Fruit fly (Drosophila melanogaster) whole organism, embryonic: ENCODE data around the gene pkaap.

Experiments used
- Atf3 ChIP-seq: fragments of 200-800 bp; sonication (Bioruptor generic); optimal IDR thresholded peaks from 3 replicates; lab custom pipeline; 2016; ENCODE audit warnings: missing biosample characterization, missing genetic modification characterization
- Bdp1 ChIP-seq: fragments of 200-800 bp; sonication (Bioruptor generic); optimal IDR thresholded peaks from 3 replicates; lab custom pipeline; 2016; ENCODE audit warnings: missing biosample characterization, missing genetic modification characterization
- CG10321 ChIP-seq: fragments of 200-800 bp; sonication (Bioruptor generic); IDR thresholded peaks from 2 replicates; pipeline ENCODE4 v1.3.6; 2022; ENCODE audit warnings: missing biosample characterization, missing genetic modification characterization
- CG11504 ChIP-seq: fragments of 200-800 bp; sonication (Bioruptor generic); optimal IDR thresholded peaks from 3 replicates; lab custom pipeline; 2019; ENCODE audit warnings: missing biosample characterization, mild to moderate bottlenecking, missing genetic modification characterization, moderate library complexity
- CG11696 ChIP-seq: fragments of 200-800 bp; sonication (Bioruptor generic); IDR thresholded peaks from 2 replicates; pipeline ENCODE4 v1.3.6; 2022; ENCODE audit warnings: missing biosample characterization, missing genetic modification characterization
- CG12155 ChIP-seq: fragments of 200-800 bp; sonication (Bioruptor generic); optimal IDR thresholded peaks from 3 replicates; lab custom pipeline; 2016; ENCODE audit warnings: missing biosample characterization, missing genetic modification characterization
- CG13287 ChIP-seq: fragments of 200-800 bp; sonication (Bioruptor generic); IDR thresholded peaks from 2 replicates; pipeline ENCODE4 v1.3.6; 2022; ENCODE audit warnings: missing biosample characterization, missing genetic modification characterization; ENCODE audit not compliant: partially characterized antibody
- CG14965 ChIP-seq: fragments of 200-800 bp; sonication (Bioruptor generic); optimal IDR thresholded peaks from 2 replicates; lab custom pipeline; 2016; ENCODE audit warnings: missing biosample characterization, missing genetic modification characterization, borderline replicate concordance
- CG30403 ChIP-seq: fragments of 200-800 bp; sonication (Bioruptor generic); optimal IDR thresholded peaks from 3 replicates; lab custom pipeline; 2016; ENCODE audit warnings: missing biosample characterization, missing genetic modification characterization
- CG3163 ChIP-seq: fragments of 200-800 bp; sonication (Bioruptor generic); optimal IDR thresholded peaks from 3 replicates; lab custom pipeline; 2016; ENCODE audit warnings: missing biosample characterization, missing genetic modification characterization
- CG32772 ChIP-seq: fragments of 200-800 bp; sonication (Bioruptor generic); IDR thresholded peaks from 2 replicates; pipeline ENCODE4 v1.3.6; 2022; ENCODE audit warnings: missing biosample characterization, missing genetic modification characterization
- CG43689 ChIP-seq: fragments of 200-800 bp; sonication (Bioruptor generic); IDR thresholded peaks from 2 replicates; pipeline ENCODE4 v1.3.6; 2022; ENCODE audit warnings: missing biosample characterization, missing genetic modification characterization
- CG5180 ChIP-seq: fragments of 200-800 bp; sonication (Bioruptor generic); optimal IDR thresholded peaks from 3 replicates; lab custom pipeline; 2017; ENCODE audit warnings: missing biosample characterization, missing genetic modification characterization, mild to moderate bottlenecking, moderate library complexity, missing genetic modification reagents
- CG6689 ChIP-seq: fragments of 200-800 bp; sonication (Bioruptor generic); IDR thresholded peaks from 2 replicates; pipeline ENCODE4 v1.3.6; 2022; ENCODE audit warnings: missing biosample characterization, missing genetic modification characterization
- CG7372 ChIP-seq: fragments of 200-800 bp; sonication (Bioruptor generic); IDR thresholded peaks from 2 replicates; pipeline ENCODE4 v1.3.6; 2022; ENCODE audit warnings: missing biosample characterization, missing genetic modification characterization
- CG7786 ChIP-seq: fragments of 200-800 bp; sonication (Bioruptor generic); optimal IDR thresholded peaks from 2 replicates; lab custom pipeline; 2016; ENCODE audit warnings: missing biosample characterization, missing genetic modification characterization
- CG8388 ChIP-seq: fragments of 200-800 bp; sonication (Bioruptor generic); optimal IDR thresholded peaks from 2 replicates; lab custom pipeline; 2019; ENCODE audit warnings: missing biosample characterization, mild to moderate bottlenecking, missing genetic modification characterization, moderate library complexity
- CG8765 ChIP-seq: fragments of 200-800 bp; sonication (Bioruptor generic); IDR thresholded peaks from 2 replicates; pipeline ENCODE4 v1.3.6; 2022; ENCODE audit warnings: missing biosample characterization, missing genetic modification characterization
- CG9215 ChIP-seq: fragments of 200-800 bp; sonication (Bioruptor generic); IDR thresholded peaks from 2 replicates; pipeline ENCODE4 v1.3.6; 2022; ENCODE audit warnings: missing biosample characterization, missing genetic modification characterization
- CHES-1-like ChIP-seq: fragments of 200-800 bp; sonication (Bioruptor generic); optimal IDR thresholded peaks from 2 replicates; lab custom pipeline; 2016; ENCODE audit warnings: missing biosample characterization, missing genetic modification characterization
- HLH3B ChIP-seq: fragments of 200-800 bp; sonication (Bioruptor generic); IDR thresholded peaks from 2 replicates; pipeline ENCODE4 v1.3.6; 2022; ENCODE audit warnings: missing biosample characterization, missing genetic modification characterization
- Hmr ChIP-seq: fragments of 200-800 bp; sonication (Bioruptor generic); optimal IDR thresholded peaks from 3 replicates; lab custom pipeline; 2017; ENCODE audit warnings: mild to moderate bottlenecking, missing biosample characterization, missing genetic modification reagents, missing genetic modification characterization
- Lpt ChIP-seq: fragments of >200 bp; optimal IDR thresholded peaks from 2 replicates; lab custom pipeline; 2018; ENCODE audit warnings: missing biosample characterization, missing genetic modification characterization
- MESR4 ChIP-seq: fragments of 200-800 bp; sonication (Bioruptor generic); optimal IDR thresholded peaks from 2 replicates; lab custom pipeline; 2018; ENCODE audit warnings: missing biosample characterization, mild to moderate bottlenecking, missing genetic modification characterization, moderate library complexity
- Neu2 ChIP-seq: fragments of 200-800 bp; sonication (Bioruptor generic); optimal IDR thresholded peaks from 3 replicates; lab custom pipeline; 2016; ENCODE audit warnings: missing biosample characterization, missing genetic modification characterization, borderline replicate concordance
- Nf-YC ChIP-seq: fragments of 200-800 bp; optimal IDR thresholded peaks from 3 replicates; lab custom pipeline; 2019; ENCODE audit warnings: missing biosample characterization, mild to moderate bottlenecking, missing genetic modification characterization, moderate library complexity
- Sox100B ChIP-seq: fragments of 200-800 bp; sonication (Bioruptor generic); optimal IDR thresholded peaks from 3 replicates; lab custom pipeline; 2018; ENCODE audit warnings: missing biosample characterization, mild to moderate bottlenecking, missing genetic modification characterization
- ara ChIP-seq: fragments of 200-800 bp; sonication (Bioruptor generic); IDR thresholded peaks from 2 replicates; pipeline ENCODE4 v1.3.6; 2022; ENCODE audit warnings: missing biosample characterization, missing genetic modification characterization
- bab2 ChIP-seq: fragments of 200-800 bp; sonication (Bioruptor generic); optimal IDR thresholded peaks from 2 replicates; lab custom pipeline; 2016; ENCODE audit warnings: missing biosample characterization, missing genetic modification characterization
- crp ChIP-seq, 2 experiments: fragments of 200-800 bp; sonication (Bioruptor generic); optimal IDR thresholded peaks; 2 replicates in 1 of 2; 3 replicates in 1 of 2; lab custom pipeline; 2017; ENCODE audit warnings: missing biosample characterization in 2 of 2, missing genetic modification characterization in 2 of 2, mild to moderate bottlenecking in 1 of 2, moderate library complexity in 1 of 2
- dm ChIP-seq: fragments of 200-800 bp; sonication (Bioruptor generic); optimal IDR thresholded peaks from 3 replicates; lab custom pipeline; 2016; ENCODE audit warnings: missing biosample characterization, missing genetic modification characterization
- dmrt11E ChIP-seq: fragments of 200-800 bp; sonication (Bioruptor generic); optimal IDR thresholded peaks from 3 replicates; lab custom pipeline; 2018; ENCODE audit warnings: missing biosample characterization, mild to moderate bottlenecking, missing genetic modification characterization, moderate library complexity
- fu2 ChIP-seq: fragments of 200-800 bp; sonication (Bioruptor generic); optimal IDR thresholded peaks from 2 replicates; lab custom pipeline; 2016; ENCODE audit warnings: missing biosample characterization, missing genetic modification characterization
- grau ChIP-seq: fragments of 200-800 bp; optimal IDR thresholded peaks from 3 replicates; lab custom pipeline; 2019; ENCODE audit warnings: missing biosample characterization, mild to moderate bottlenecking, missing genetic modification characterization, moderate library complexity
- gt ChIP-seq: fragments of 200-800 bp; sonication (Bioruptor generic); IDR thresholded peaks from 2 replicates; pipeline ENCODE4 v1.3.6; 2022; ENCODE audit warnings: missing biosample characterization, missing genetic modification characterization
- jigr1 ChIP-seq: fragments of 200-800 bp; sonication (Bioruptor generic); IDR thresholded peaks from 3 replicates; pipeline ENCODE4 v1.3.6; 2022; ENCODE audit warnings: missing biosample characterization, missing genetic modification characterization
- nmo ChIP-seq: fragments of 200-800 bp; sonication (Bioruptor generic); optimal IDR thresholded peaks from 2 replicates; lab custom pipeline; 2018; ENCODE audit warnings: missing biosample characterization, mild to moderate bottlenecking, missing genetic modification characterization, moderate library complexity
- otp ChIP-seq: fragments of 200-800 bp; sonication (Bioruptor generic); IDR thresholded peaks from 3 replicates; pipeline ENCODE4, ENCODE4 v1.3.6; 2022; ENCODE audit warnings: missing biosample characterization, missing genetic modification characterization
- pfk ChIP-seq: fragments of 200-800 bp; sonication (Bioruptor generic); optimal IDR thresholded peaks from 2 replicates; lab custom pipeline; 2018; ENCODE audit warnings: missing biosample characterization, mild to moderate bottlenecking, missing genetic modification characterization, moderate library complexity
- shn ChIP-seq: fragments of 200-800 bp; sonication (Bioruptor generic); optimal IDR thresholded peaks from 3 replicates; lab custom pipeline; 2016; ENCODE audit warnings: missing biosample characterization, missing genetic modification characterization
- sob ChIP-seq: fragments of 200-800 bp; sonication (Bioruptor generic); IDR thresholded peaks from 2 replicates; pipeline ENCODE4 v1.3.6; 2022; ENCODE audit warnings: missing biosample characterization, missing genetic modification characterization
- ssp ChIP-seq: fragments of 200-800 bp; sonication (Bioruptor generic); IDR thresholded peaks from 2 replicates; pipeline ENCODE4 v1.3.6; 2022; ENCODE audit warnings: missing biosample characterization, missing genetic modification characterization
- tap ChIP-seq: fragments of 200-800 bp; optimal IDR thresholded peaks from 3 replicates; lab custom pipeline; 2019; ENCODE audit warnings: missing biosample characterization, mild to moderate bottlenecking, missing genetic modification characterization, moderate library complexity
- tna ChIP-seq: fragments of 200-800 bp; sonication (Bioruptor generic); IDR thresholded peaks from 2 replicates; pipeline ENCODE4 v1.3.6; 2022; ENCODE audit warnings: missing biosample characterization, missing genetic modification characterization; ENCODE audit not compliant: partially characterized antibody
- zen2 ChIP-seq: fragments of 200-800 bp; sonication (Bioruptor generic); IDR thresholded peaks from 3 replicates; pipeline ENCODE4 v1.3.6; 2022; ENCODE audit warnings: missing biosample characterization, missing genetic modification characterization; ENCODE audit not compliant: partially characterized antibody

The pkaap gene

DNA sequence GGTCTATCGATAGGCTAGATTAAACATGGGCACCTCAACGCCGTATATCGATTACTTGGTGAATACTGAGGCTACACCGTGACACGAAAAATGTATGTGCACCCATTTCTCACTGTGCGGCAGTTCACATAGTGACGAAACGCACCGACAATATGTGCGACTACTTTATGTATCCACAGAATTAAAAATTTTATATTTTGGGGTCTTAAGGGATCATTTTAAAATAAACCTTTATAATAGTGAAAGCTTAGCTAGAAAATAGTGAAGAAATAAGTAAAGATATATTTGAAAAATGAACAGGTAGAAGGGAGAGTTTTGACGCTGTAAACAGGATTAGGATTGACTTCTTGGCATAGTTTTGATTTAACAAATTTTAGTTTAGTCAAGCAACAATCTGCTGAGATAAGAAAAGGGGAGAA lies 41.0 kb downstream of the pkaap start, which contains the start of gene mRpL4 (continued):
- TF ChIP-seq dmrt11E (tag; lab: Kevin White, UChicago) (peak; percentile 46), jigr1 (GFP tag; lab: Robert Waterston, UW) (no peak), gt (GFP tag; lab: Robert Waterston, UW) (no peak), shn (peak; percentile 76), CG5180 (no peak), pfk (GFP tag; lab: Kevin White, UChicago) (no peak), CG9215 (GFP tag; lab: Robert Waterston, UW) (peak; percentile 51), otp (0 out of 3 replicates have a peak, but pooled peaks have one; percentile 33), crp (GFP tag; optimal IDR thresholded peaks at IDR 0.05; lab: Kevin White, UChicago) (peak in 1 of 2 experiments; percentile 31), CG30403 (GFP tag; lab: Kevin White, UChicago) (peak; percentile 83), zen2 (GFP tag; lab: Robert Waterston, UW) (peak; percentile 99), tna (GFP tag; lab: Robert Waterston, UW) (peak; percentile 99), MESR4 (GFP tag; lab: Kevin White, UChicago) (no peak), Hmr (no peak), CG3163 (GFP tag; lab: Kevin White, UChicago) (peak; percentile 58), Atf3 (peak; percentile 68), Nf-YC (tag; lab: Kevin White, UChicago) (no peak), ssp (GFP tag; lab: Robert Waterston, UW) (no peak), sob (GFP tag; lab: Robert Waterston, UW) (peak; percentile 84), CG43689 (GFP tag; lab: Robert Waterston, UW) (no peak), CG8388 (peak; percentile 49), fu2 (GFP tag; lab: Kevin White, UChicago) (peak; percentile 70), dm (GFP tag; lab: Kevin White, UChicago) (peak; percentile 79), CG10321 (GFP tag; lab: Robert Waterston, UW) (no peak), Sox100B (GFP tag; lab: Kevin White, UChicago) (peak; percentile 30), CHES-1-like (peak; percentile 76), bab2 (GFP tag; lab: Kevin White, UChicago) (peak; percentile 70), CG13287 (peak; percentile 99), CG11504 (tag; lab: Kevin White, UChicago) (no peak), tap (tag; lab: Kevin White, UChicago) (peak; percentile 37), grau (tag; lab: Kevin White, UChicago) (peak; percentile 89), CG8765 (peak; percentile 34; the same call in 1 of the 2 replicates), Neu2 (GFP tag; lab: Kevin White, UChicago) (no peak), CG12155 (peak; percentile 71), Bdp1 (GFP tag; lab: Kevin White, UChicago) (peak; percentile 62), CG14965 (GFP tag; lab: Kevin White, UChicago) (no peak), Lpt (GFP tag; lab: Kevin White, UChicago) (no peak), CG32772 (peak; percentile 73; the same call in 1 of the 2 replicates), CG7786 (GFP tag; lab: Kevin White, UChicago) (peak; percentile 69), HLH3B (peak; percentile 48; the same call in 1 of the 2 replicates), CG11696 (GFP tag; lab: Robert Waterston, UW) (0 out of 2 replicates have a peak, but pooled peaks have one; percentile 19), CG7372 (GFP tag; lab: Robert Waterston, UW) (no peak; the same call in 1 of the 2 replicates), nmo (GFP tag; lab: Kevin White, UChicago) (peak; percentile 67), ara (GFP tag; lab: Robert Waterston, UW) (peak; percentile 52; the same call in 1 of the 2 replicates), CG6689 (GFP tag; lab: Robert Waterston, UW) (peak; percentile 55; the same call in 1 of the 2 replicates)
